Fruit fly (Drosophila melanogaster) whole organism, embryonic: ENCODE results near the gene jet.

ENCODE experiments used
- Ada2b ChIP-seq: fragments of 200-800 bp; sonication (Bioruptor generic); IDR thresholded peaks from 2 replicates; pipeline ENCODE4 v1.3.6; 2022; ENCODE audit warnings: missing biosample characterization, missing genetic modification characterization
- B-H1 ChIP-seq: fragments of 200-800 bp; sonication (Bioruptor generic); IDR thresholded peaks from 3 replicates; pipeline ENCODE4 v1.3.6; 2022; ENCODE audit warnings: missing biosample characterization, missing genetic modification characterization
- CG10543 ChIP-seq: fragments of 200-800 bp; sonication (Bioruptor generic); optimal IDR thresholded peaks from 3 replicates; lab custom pipeline; 2017; ENCODE audit warnings: missing biosample characterization, mild to moderate bottlenecking, missing genetic modification characterization, moderate library complexity
- CG10565 ChIP-seq: fragments of 200-800 bp; sonication (Bioruptor generic); optimal IDR thresholded peaks from 3 replicates; lab custom pipeline; 2016; ENCODE audit warnings: missing biosample characterization, mild to moderate bottlenecking, missing genetic modification characterization
- CG10979 ChIP-seq: fragments of 200-800 bp; sonication (Bioruptor generic); optimal IDR thresholded peaks from 2 replicates; lab custom pipeline; 2018; ENCODE audit warnings: missing biosample characterization, mild to moderate bottlenecking, missing genetic modification characterization, moderate library complexity
- CG11247 ChIP-seq: fragments of 200-800 bp; sonication (Bioruptor generic); IDR thresholded peaks from 2 replicates; pipeline ENCODE4 v1.3.6; 2022; ENCODE audit warnings: missing biosample characterization, missing genetic modification characterization
- CG11695 ChIP-seq: fragments of 200-800 bp; sonication (Bioruptor generic); IDR thresholded peaks from 3 replicates; pipeline ENCODE4 v1.3.6; 2022; ENCODE audit warnings: missing biosample characterization, missing genetic modification characterization
- CG12071 ChIP-seq: fragments of 200-800 bp; sonication (Bioruptor generic); optimal IDR thresholded peaks from 3 replicates; lab custom pipeline; 2018; ENCODE audit warnings: missing biosample characterization, mild to moderate bottlenecking, missing genetic modification characterization
- CG13296 ChIP-seq: fragments of 200-800 bp; sonication (Bioruptor generic); optimal IDR thresholded peaks from 3 replicates; lab custom pipeline; 2018; ENCODE audit warnings: missing biosample characterization, mild to moderate bottlenecking, missing genetic modification characterization
- CG14667 ChIP-seq: fragments of 200-800 bp; sonication (Bioruptor generic); IDR thresholded peaks from 2 replicates; pipeline ENCODE4 v1.3.6; 2022; ENCODE audit warnings: missing biosample characterization, missing genetic modification characterization
- CG15514 ChIP-seq: fragments of 200-800 bp; sonication (Bioruptor generic); optimal IDR thresholded peaks from 3 replicates; lab custom pipeline; 2017; ENCODE audit warnings: missing biosample characterization, missing genetic modification characterization, mild to moderate bottlenecking, moderate library complexity, missing genetic modification reagents
- CG1647 ChIP-seq: fragments of 200-800 bp; sonication (Bioruptor generic); optimal IDR thresholded peaks from 3 replicates; lab custom pipeline; 2016; ENCODE audit warnings: missing biosample characterization, missing genetic modification characterization
- CG16863 ChIP-seq: fragments of 200-800 bp; sonication (Bioruptor generic); optimal IDR thresholded peaks from 3 replicates; lab custom pipeline; 2016; ENCODE audit warnings: missing biosample characterization, missing genetic modification characterization
- CG18011 ChIP-seq: fragments of 200-800 bp; sonication (Bioruptor generic); optimal IDR thresholded peaks from 2 replicates; lab custom pipeline; 2017; ENCODE audit warnings: missing biosample characterization, missing genetic modification characterization, mild to moderate bottlenecking, moderate library complexity, missing genotype
- CG2712 ChIP-seq: fragments of 200-800 bp; optimal IDR thresholded peaks from 3 replicates; lab custom pipeline; 2019; ENCODE audit warnings: missing biosample characterization, mild to moderate bottlenecking, missing genetic modification characterization, moderate library complexity
- CG34422 ChIP-seq: fragments of 200-800 bp; sonication (Bioruptor generic); IDR thresholded peaks from 3 replicates; pipeline ENCODE4 v1.3.6; 2022; ENCODE audit warnings: missing biosample characterization, missing genetic modification characterization
- CG4617 ChIP-seq: fragments of 200-800 bp; sonication (Bioruptor generic); optimal IDR thresholded peaks from 3 replicates; lab custom pipeline; 2016; ENCODE audit warnings: missing biosample characterization, missing genetic modification characterization, borderline replicate concordance
- CG6175 ChIP-seq: fragments of 200-800 bp; sonication (Bioruptor generic); IDR thresholded peaks from 3 replicates; pipeline ENCODE4 v1.3.6; 2022; ENCODE audit warnings: missing biosample characterization, missing genetic modification characterization
- CG7786 ChIP-seq: fragments of 200-800 bp; sonication (Bioruptor generic); optimal IDR thresholded peaks from 2 replicates; lab custom pipeline; 2016; ENCODE audit warnings: missing biosample characterization, missing genetic modification characterization
- Dad ChIP-seq: fragments of 200-800 bp; sonication (Bioruptor generic); optimal IDR thresholded peaks from 3 replicates; lab custom pipeline; 2016; ENCODE audit warnings: missing biosample characterization, missing genetic modification characterization
- Gug ChIP-seq: fragments of 200-800 bp; sonication (Bioruptor generic); IDR thresholded peaks from 4 replicates; pipeline ENCODE4 v1.3.6; 2022; ENCODE audit warnings: missing biosample characterization, missing genetic modification characterization
- HmgZ ChIP-seq: fragments of 200-800 bp; sonication (Bioruptor generic); optimal IDR thresholded peaks from 2 replicates; lab custom pipeline; 2018; ENCODE audit warnings: missing biosample characterization, mild to moderate bottlenecking, missing genetic modification characterization
- Hr39 ChIP-seq: fragments of >200 bp; optimal IDR thresholded peaks from 2 replicates; lab custom pipeline; 2017
- Jarid2 ChIP-seq: fragments of 200-800 bp; sonication (Bioruptor generic); optimal IDR thresholded peaks from 3 replicates; lab custom pipeline; 2017; ENCODE audit warnings: mild to moderate bottlenecking, missing biosample characterization, missing genetic modification reagents, missing genetic modification characterization
- Lhr ChIP-seq: fragments of 200-800 bp; sonication (Bioruptor generic); optimal IDR thresholded peaks from 3 replicates; lab custom pipeline; 2017; ENCODE audit warnings: mild to moderate bottlenecking, missing biosample characterization, missing genetic modification reagents, missing genetic modification characterization
- Lim3 ChIP-seq: fragments of 200-800 bp; sonication (Bioruptor generic); IDR thresholded peaks from 2 replicates; pipeline ENCODE4 v1.3.6; 2022; ENCODE audit warnings: missing biosample characterization, missing genetic modification characterization
- MTF-1 ChIP-seq: fragments of 200-800 bp; sonication (Bioruptor generic); optimal IDR thresholded peaks from 2 replicates; lab custom pipeline; 2018; ENCODE audit warnings: missing biosample characterization, mild to moderate bottlenecking, missing genetic modification characterization, borderline replicate concordance
- Med ChIP-seq: fragments of 200-800 bp; sonication (Bioruptor generic); peaks from one replicate; lab custom pipeline; 2016; ENCODE audit warnings: missing biosample characterization, missing genetic modification characterization, mild to moderate bottlenecking, inconsistent platforms, moderate library complexity
- NfI ChIP-seq: fragments of 200-800 bp; sonication (Bioruptor generic); optimal IDR thresholded peaks from 3 replicates; lab custom pipeline; 2018; ENCODE audit warnings: missing biosample characterization, mild to moderate bottlenecking, missing genetic modification characterization, moderate library complexity
- Oaz ChIP-seq: fragments of 200-800 bp; sonication (Bioruptor generic); IDR thresholded peaks from 2 replicates; pipeline ENCODE4 v1.3.6; 2022; ENCODE audit warnings: missing biosample characterization, missing genetic modification characterization
- Vsx1 ChIP-seq: fragments of 200-800 bp; sonication (Bioruptor generic); optimal IDR thresholded peaks from 2 replicates; lab custom pipeline; 2017; ENCODE audit warnings: missing biosample characterization, mild to moderate bottlenecking, missing genetic modification characterization, missing genetic modification reagents
- YL-1 ChIP-seq: fragments of 200-800 bp; sonication (Bioruptor generic); optimal IDR thresholded peaks from 3 replicates; lab custom pipeline; 2017; ENCODE audit warnings: missing biosample characterization, mild to moderate bottlenecking, missing genetic modification characterization
- ac ChIP-seq: fragments of 200-800 bp; sonication (Bioruptor generic); optimal IDR thresholded peaks from 3 replicates; lab custom pipeline; 2017; ENCODE audit warnings: missing biosample characterization, mild to moderate bottlenecking, missing genetic modification characterization
- ap ChIP-seq: fragments of 200-800 bp; sonication (Bioruptor generic); IDR thresholded peaks from 2 replicates; pipeline ENCODE4 v1.3.6; 2022; ENCODE audit warnings: missing biosample characterization, missing genetic modification characterization
- az2 ChIP-seq: fragments of 200-800 bp; sonication (Bioruptor generic); optimal IDR thresholded peaks from 3 replicates; lab custom pipeline; 2016; ENCODE audit warnings: missing biosample characterization, missing genetic modification characterization
- bcd ChIP-seq: fragments of 200-800 bp; sonication (Bioruptor generic); optimal IDR thresholded peaks from 2 replicates; lab custom pipeline; 2017; ENCODE audit warnings: missing biosample characterization, mild to moderate bottlenecking, missing genetic modification characterization
- dm ChIP-seq: fragments of 200-800 bp; sonication (Bioruptor generic); optimal IDR thresholded peaks from 3 replicates; lab custom pipeline; 2016; ENCODE audit warnings: missing biosample characterization, missing genetic modification characterization
- fru ChIP-seq: fragments of >200 bp; optimal IDR thresholded peaks from 2 replicates; lab custom pipeline; 2017
- gce ChIP-seq: fragments of 200-800 bp; sonication (Bioruptor generic); IDR thresholded peaks from 3 replicates; pipeline ENCODE4 v1.3.6; 2022; ENCODE audit warnings: missing biosample characterization, missing genetic modification characterization
- gcm2 ChIP-seq: fragments of 200-800 bp; sonication (Bioruptor generic); optimal IDR thresholded peaks from 2 replicates; lab custom pipeline; 2016; ENCODE audit warnings: missing biosample characterization, missing genetic modification characterization
- her ChIP-seq: fragments of 200-800 bp; sonication (Bioruptor generic); optimal IDR thresholded peaks from 2 replicates; lab custom pipeline; 2016; ENCODE audit warnings: missing biosample characterization, missing genetic modification characterization
- insv ChIP-seq, 2 experiments: fragments of 200-800 bp; sonication (Bioruptor generic); optimal IDR thresholded peaks; 3 replicates each; lab custom pipeline; 2016 to 2018; ENCODE audit warnings: missing biosample characterization in 2 of 2, missing genetic modification characterization in 2 of 2
- jumu ChIP-seq: fragments of 200-800 bp; sonication (Bioruptor generic); optimal IDR thresholded peaks from 3 replicates; lab custom pipeline; 2016; ENCODE audit warnings: missing biosample characterization, missing genetic modification characterization
- maf-S ChIP-seq: fragments of 200-800 bp; sonication (Bioruptor generic); optimal IDR thresholded peaks from 2 replicates; lab custom pipeline; 2016; ENCODE audit warnings: missing biosample characterization, missing genetic modification characterization
- peb ChIP-seq: fragments of 200-800 bp; sonication (Bioruptor generic); IDR thresholded peaks from 2 replicates; pipeline ENCODE4 v1.3.6; 2022; ENCODE audit warnings: missing biosample characterization, missing genetic modification characterization
- phol ChIP-seq: fragments of 200-800 bp; sonication (Bioruptor generic); optimal IDR thresholded peaks from 3 replicates; lab custom pipeline; 2018; ENCODE audit warnings: missing biosample characterization, mild to moderate bottlenecking, missing genetic modification characterization, moderate library complexity
- pita ChIP-seq: fragments of 200-800 bp; sonication (Bioruptor generic); optimal IDR thresholded peaks from 2 replicates; lab custom pipeline; 2017; ENCODE audit warnings: missing biosample characterization, mild to moderate bottlenecking, missing genetic modification characterization
- rib ChIP-seq: fragments of 200-800 bp; sonication (Bioruptor generic); IDR thresholded peaks from 2 replicates; pipeline ENCODE4 v1.3.6; 2022; ENCODE audit warnings: missing biosample characterization, missing genetic modification characterization
- row ChIP-seq: fragments of 200-800 bp; sonication (Bioruptor generic); IDR thresholded peaks from 3 replicates; pipeline ENCODE4 v1.3.6; 2022; ENCODE audit warnings: missing biosample characterization, missing genetic modification characterization
- tap ChIP-seq: fragments of 200-800 bp; optimal IDR thresholded peaks from 3 replicates; lab custom pipeline; 2019; ENCODE audit warnings: missing biosample characterization, mild to moderate bottlenecking, missing genetic modification characterization, moderate library complexity
- toy ChIP-seq: fragments of 200-800 bp; sonication (Bioruptor generic); IDR thresholded peaks from 2 replicates; pipeline ENCODE4 v1.3.6; 2022; ENCODE audit warnings: missing biosample characterization, missing genetic modification characterization

jet gene

DNA sequence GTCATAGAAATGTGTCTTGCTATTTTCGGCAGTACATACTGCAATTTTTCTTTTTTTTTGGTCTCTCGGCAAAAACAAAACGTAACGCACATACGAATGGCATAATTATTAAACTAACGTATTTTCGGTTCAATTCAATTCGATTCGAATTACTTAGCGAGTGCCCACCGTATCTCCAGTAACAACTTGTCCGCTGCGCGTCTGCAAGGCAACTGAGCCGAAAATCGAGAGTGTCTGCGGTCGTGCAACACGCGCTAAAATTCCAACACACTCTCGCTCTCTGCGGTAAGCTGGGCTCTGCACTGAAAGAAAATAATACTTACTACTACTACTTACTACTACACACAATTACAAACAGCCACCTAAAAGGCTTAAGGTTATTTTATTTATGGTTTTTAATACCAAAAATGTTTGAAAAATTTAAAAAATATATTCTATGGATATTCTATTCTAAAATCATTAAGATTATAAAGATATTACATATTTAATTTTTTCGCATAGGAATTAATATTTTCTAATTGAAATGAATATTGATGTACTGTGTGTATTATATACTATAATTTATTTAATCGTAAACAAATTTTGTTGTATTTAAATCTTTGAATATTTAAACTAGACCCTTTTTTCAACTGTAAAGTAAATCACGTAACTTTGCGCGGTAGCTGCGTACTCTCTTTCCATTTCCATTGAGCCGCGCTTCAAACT lies 42.9 kb downstream of the jet start, which contains the start of gene snsl (continued):
- TF ChIP-seq peb (GFP tag; lab: Robert Waterston, UW) (no peak), CG14667 (no peak), pita (GFP tag; lab: Kevin White, UChicago) (no peak), MTF-1 (no peak), CG10565 (GFP tag; lab: Kevin White, UChicago) (no peak), maf-S (GFP tag; lab: Kevin White, UChicago) (no peak), ap (no peak; the same call in 1 of the 2 replicates), CG15514 (GFP tag; lab: Kevin White, UChicago) (no peak), Vsx1 (no peak), rib (GFP tag; lab: Robert Waterston, UW) (no peak), Lhr (no peak), Hr39 (lab: Kevin White, UChicago) (no peak), HmgZ (tag; lab: Kevin White, UChicago) (no peak), CG4617 (no peak), CG2712 (peak; percentile 81), B-H1 (GFP tag; lab: Robert Waterston, UW) (no peak), Lim3 (GFP tag; lab: Robert Waterston, UW) (no peak), Gug (GFP tag; lab: Robert Waterston, UW) (no peak), fru (lab: Kevin White, UChicago) (no peak), CG7786 (GFP tag; lab: Kevin White, UChicago) (no peak), Jarid2 (GFP tag; lab: Kevin White, UChicago) (peak; percentile 1), Ada2b (GFP tag; lab: Robert Waterston, UW) (peak; percentile 29; the same call in 1 of the 2 replicates), dm (GFP tag; lab: Kevin White, UChicago) (no peak), jumu (GFP tag; lab: Kevin White, UChicago) (no peak), CG11695 (peak; percentile 61), CG6175 (GFP tag; lab: Robert Waterston, UW) (peak; percentile 16; the same call in 1 of the 3 replicates), CG1647 (no peak), YL-1 (GFP tag; lab: Kevin White, UChicago) (no peak), Dad (GFP tag; lab: Kevin White, UChicago) (no peak), tap (tag; lab: Kevin White, UChicago) (peak; percentile 64), CG18011 (no peak), row (GFP tag; lab: Robert Waterston, UW) (peak; percentile 67), CG12071 (no peak), CG11247 (GFP tag; lab: Robert Waterston, UW) (no peak), CG13296 (GFP tag; lab: Kevin White, UChicago) (peak; percentile 78), CG10979 (tag; lab: Kevin White, UChicago) (peak; percentile 65), Oaz (GFP tag; lab: Robert Waterston, UW) (no peak), gce (GFP tag; lab: Robert Waterston, UW) (no peak), CG16863 (GFP tag; lab: Kevin White, UChicago) (no peak), phol (tag; lab: Kevin White, UChicago) (peak; percentile 78), NfI (GFP tag; lab: Kevin White, UChicago) (peak; percentile 23), az2 (GFP tag; lab: Kevin White, UChicago) (peak; percentile 23), toy (no peak), CG10543 (GFP tag; lab: Kevin White, UChicago) (no peak), gcm2 (GFP tag; lab: Kevin White, UChicago) (no peak), bcd (no peak), insv (GFP tag; optimal IDR thresholded peaks at IDR 0.05; lab: Kevin White, UChicago) (no peak), ac (GFP tag; lab: Kevin White, UChicago) (no peak), CG34422 (GFP tag; lab: Robert Waterston, UW) (peak; percentile 31; the same call in 1 of the 3 replicates), her (GFP tag; lab: Kevin White, UChicago) (no peak), Med (peak; percentile 85)
